Worm (Caenorhabditis elegans) whole organism, L1 larva: ENCODE measurements around the gene F46G10.4.

Experiments used
- C04F5.9 ChIP-seq: sonication (generic microtip); optimal IDR thresholded peaks from 2 replicates; lab custom pipeline; 2016; ENCODE audit warnings: missing genetic modification characterization, missing compliant biosample characterization
- Y116A8C.19 ChIP-seq: sonication (generic microtip); optimal IDR thresholded peaks from 2 replicates; lab custom pipeline; 2016; ENCODE audit warnings: missing compliant biosample characterization, missing genetic modification characterization, borderline replicate concordance
- aha-1 ChIP-seq: fragments of 150-350 bp; optimal IDR thresholded peaks from 2 replicates; lab custom pipeline; 2014; ENCODE audit warnings: missing biosample characterization, missing genetic modification characterization
- ama-1 ChIP-seq: fragments of 150-350 bp; optimal IDR thresholded peaks from 2 replicates; lab custom pipeline; 2014
- ceh-63 ChIP-seq: fragments of 200-800 bp; sonication (Bioruptor generic); optimal IDR thresholded peaks from 2 replicates; lab custom pipeline; 2018; ENCODE audit warnings: mild to moderate bottlenecking, missing genetic modification characterization, missing compliant biosample characterization
- ceh-8 ChIP-seq: fragments of 200-800 bp; sonication (Bioruptor generic); optimal IDR thresholded peaks from 2 replicates; lab custom pipeline; 2018; ENCODE audit warnings: mild to moderate bottlenecking, missing genetic modification characterization, moderate library complexity, missing compliant biosample characterization
- ceh-82 ChIP-seq, 3 experiments: fragments of 150-350 bp in 1 of 3; sonication (generic microtip) in 2 of 3; optimal IDR thresholded peaks; 2 replicates each; lab custom pipeline; 2014 to 2017; ENCODE audit warnings: missing biosample characterization in 3 of 3, missing genetic modification characterization in 3 of 3
- ceh-90 ChIP-seq: sonication (generic microtip); optimal IDR thresholded peaks from 2 replicates; lab custom pipeline; 2016; ENCODE audit warnings: missing genetic modification characterization, missing compliant biosample characterization
- ces-1 ChIP-seq: fragments of 150-350 bp; optimal IDR thresholded peaks from 2 replicates; lab custom pipeline; 2014; ENCODE audit warnings: missing biosample characterization, missing genetic modification reagents, missing genetic modification characterization
- dpl-1 ChIP-seq, 3 experiments: fragments of 150-350 bp in 2 of 3; sonication (generic microtip) in 1 of 3; optimal IDR thresholded peaks; 2 replicates each; lab custom pipeline; 2014 to 2017; ENCODE audit warnings: missing biosample characterization in 3 of 3, missing genetic modification characterization in 3 of 3, missing genetic modification reagents in 3 of 3
- dsc-1 ChIP-seq: sonication (generic microtip); optimal IDR thresholded peaks from 2 replicates; lab custom pipeline; 2016; ENCODE audit warnings: mild to moderate bottlenecking, missing genetic modification characterization, missing compliant biosample characterization
- efl-1 ChIP-seq, 4 experiments: fragments of 150-350 bp; optimal IDR thresholded peaks in 3 of 4; peaks in 1 of 4; 1 replicate in 1 of 4; 2 replicates in 3 of 4; lab custom pipeline; 2014; ENCODE audit warnings: missing biosample characterization in 2 of 4, missing genetic modification characterization in 2 of 4, missing genetic modification reagents in 2 of 4
- elt-2 ChIP-seq: sonication (generic microtip); optimal IDR thresholded peaks from 2 replicates; lab custom pipeline; 2016; ENCODE audit warnings: missing genetic modification characterization, mild to moderate bottlenecking, inconsistent platforms, missing compliant biosample characterization, missing genetic modification reagents
- elt-3 ChIP-seq, 6 experiments: fragments of 150-350 bp in 1 of 6; sonication (generic microtip); optimal IDR thresholded peaks; 2 replicates each; lab custom pipeline; 2017 to 2018; ENCODE audit warnings: missing biosample characterization in 6 of 6, missing genetic modification characterization in 6 of 6, inconsistent platforms in 1 of 6
- fkh-10 ChIP-seq: sonication (generic microtip); optimal IDR thresholded peaks from 2 replicates; lab custom pipeline; 2017; ENCODE audit warnings: missing biosample characterization, missing genetic modification reagents, missing genetic modification characterization
- fkh-4 ChIP-seq: sonication (generic microtip); optimal IDR thresholded peaks from 2 replicates; lab custom pipeline; 2016; ENCODE audit warnings: missing compliant biosample characterization, missing genetic modification characterization, borderline replicate concordance
- fkh-8 ChIP-seq: sonication (generic microtip); optimal IDR thresholded peaks from 2 replicates; lab custom pipeline; 2016; ENCODE audit warnings: mild to moderate bottlenecking, missing genetic modification characterization, missing compliant biosample characterization
- fos-1 ChIP-seq: fragments of 150-350 bp; optimal IDR thresholded peaks from 2 replicates; lab custom pipeline; 2014; ENCODE audit warnings: missing biosample characterization, missing genetic modification characterization
- grh-1 ChIP-seq: fragments of 200-800 bp; sonication (Bioruptor generic); IDR thresholded peaks from 2 replicates; pipeline ENCODE4 v1.3.6; 2022; ENCODE audit warnings: missing genetic modification reagents, missing genetic modification characterization, missing compliant biosample characterization
- hlh-17 ChIP-seq: fragments of 200-800 bp; sonication (Bioruptor generic); optimal IDR thresholded peaks from 2 replicates; lab custom pipeline; 2018; ENCODE audit warnings: missing genetic modification characterization, mild to moderate bottlenecking, missing compliant biosample characterization, moderate library complexity, borderline replicate concordance
- hlh-4 ChIP-seq: sonication (generic microtip); optimal IDR thresholded peaks from 2 replicates; lab custom pipeline; 2016; ENCODE audit warnings: mild to moderate bottlenecking, missing genetic modification characterization, missing compliant biosample characterization
- jun-1 ChIP-seq: fragments of 150-350 bp; optimal IDR thresholded peaks from 2 replicates; lab custom pipeline; 2014; ENCODE audit warnings: missing biosample characterization, missing genetic modification reagents, missing genetic modification characterization
- lin-13 ChIP-seq: fragments of 150-350 bp; optimal IDR thresholded peaks from 2 replicates; lab custom pipeline; 2014; ENCODE audit warnings: missing biosample characterization, missing genetic modification reagents, missing genetic modification characterization
- lin-14 ChIP-seq: fragments of 200-800 bp; sonication (Bioruptor generic); optimal IDR thresholded peaks from 2 replicates; lab custom pipeline; 2018; ENCODE audit warnings: mild to moderate bottlenecking, missing genetic modification characterization, moderate library complexity, missing compliant biosample characterization
- lin-15B ChIP-seq: fragments of 150-350 bp; sonication (generic microtip); optimal IDR thresholded peaks from 3 replicates; lab custom pipeline; 2014; ENCODE audit warnings: missing biosample characterization, missing genetic modification characterization
- lin-39 ChIP-seq: fragments of 150-350 bp; optimal IDR thresholded peaks from 2 replicates; lab custom pipeline; 2014; ENCODE audit warnings: missing biosample characterization, missing genetic modification reagents, missing genetic modification characterization
- lir-3 ChIP-seq: sonication (generic microtip); optimal IDR thresholded peaks from 2 replicates; lab custom pipeline; 2016; ENCODE audit warnings: mild to moderate bottlenecking, missing genetic modification characterization, moderate library complexity, missing compliant biosample characterization; ENCODE audit not compliant: poor library complexity
- lsy-2 ChIP-seq, 2 experiments: fragments of 150-350 bp; optimal IDR thresholded peaks; 2 replicates each; lab custom pipeline; 2014; ENCODE audit warnings: missing biosample characterization in 2 of 2, missing genetic modification characterization in 2 of 2
- mdl-1 ChIP-seq, 2 experiments: fragments of 150-350 bp; optimal IDR thresholded peaks; 2 replicates each; lab custom pipeline; 2014 to 2017; ENCODE audit warnings: missing biosample characterization in 2 of 2, missing genetic modification characterization in 2 of 2, inconsistent platforms in 1 of 2
- mep-1 ChIP-seq: fragments of 150-350 bp; optimal IDR thresholded peaks from 2 replicates; lab custom pipeline; 2014; ENCODE audit warnings: missing biosample characterization, missing genetic modification characterization
- nhr-11 ChIP-seq: fragments of 150-350 bp; optimal IDR thresholded peaks from 2 replicates; lab custom pipeline; 2014; ENCODE audit warnings: missing biosample characterization, missing genetic modification characterization
- nhr-12 ChIP-seq: sonication (generic microtip); optimal IDR thresholded peaks from 2 replicates; lab custom pipeline; 2017; ENCODE audit warnings: missing biosample characterization, missing genetic modification characterization
- nhr-19 ChIP-seq: fragments of 200-800 bp; sonication (Bioruptor generic); conservative IDR thresholded peaks from 2 replicates; pipeline ENCODE4 v1.3.6; 2022; ENCODE audit warnings: missing genetic modification characterization, missing compliant biosample characterization
- nhr-20 ChIP-seq: sonication (generic microtip); optimal IDR thresholded peaks from 2 replicates; lab custom pipeline; 2016; ENCODE audit warnings: mild to moderate bottlenecking, missing genetic modification characterization, missing compliant biosample characterization
- nhr-28 ChIP-seq: fragments of 150-350 bp; optimal IDR thresholded peaks from 2 replicates; lab custom pipeline; 2014; ENCODE audit warnings: missing biosample characterization, missing genetic modification characterization
- nhr-47 ChIP-seq: sonication (generic microtip); optimal IDR thresholded peaks from 2 replicates; lab custom pipeline; 2016; ENCODE audit warnings: mild to moderate bottlenecking, missing genetic modification characterization, moderate library complexity, missing compliant biosample characterization
- nhr-71 ChIP-seq: sonication (generic microtip); optimal IDR thresholded peaks from 2 replicates; lab custom pipeline; 2016; ENCODE audit warnings: mild to moderate bottlenecking, missing genetic modification characterization, moderate library complexity, missing compliant biosample characterization
- nhr-76 ChIP-seq: sonication (generic microtip); optimal IDR thresholded peaks from 2 replicates; lab custom pipeline; 2017; ENCODE audit warnings: missing biosample characterization, missing genetic modification characterization
- nhr-77 ChIP-seq: fragments of 150-350 bp; optimal IDR thresholded peaks from 2 replicates; lab custom pipeline; 2014; ENCODE audit warnings: missing biosample characterization, missing genetic modification characterization
- nhr-84 ChIP-seq: sonication (generic microtip); optimal IDR thresholded peaks from 2 replicates; lab custom pipeline; 2017; ENCODE audit warnings: missing biosample characterization, missing genetic modification characterization
- nhr-90 ChIP-seq: sonication (generic microtip); optimal IDR thresholded peaks from 2 replicates; lab custom pipeline; 2016; ENCODE audit warnings: mild to moderate bottlenecking, missing genetic modification characterization, missing compliant biosample characterization; ENCODE audit not compliant: poor library complexity
- rnt-1 ChIP-seq: sonication (generic microtip); optimal IDR thresholded peaks from 2 replicates; lab custom pipeline; 2016; ENCODE audit warnings: mild to moderate bottlenecking, missing genetic modification characterization, moderate library complexity, missing compliant biosample characterization
- snpc-4 ChIP-seq: fragments of 150-350 bp; optimal IDR thresholded peaks from 2 replicates; lab custom pipeline; 2014; ENCODE audit warnings: missing biosample characterization, missing genetic modification characterization
- sox-4 ChIP-seq: sonication (generic microtip); optimal IDR thresholded peaks from 2 replicates; lab custom pipeline; 2016; ENCODE audit warnings: missing genetic modification characterization, missing compliant biosample characterization
- sptf-1 ChIP-seq: fragments of 150-350 bp; optimal IDR thresholded peaks from 2 replicates; lab custom pipeline; 2014; ENCODE audit warnings: missing biosample characterization, missing genetic modification characterization
- sup-37 ChIP-seq: fragments of 200-800 bp; sonication (Bioruptor generic); optimal IDR thresholded peaks from 2 replicates; lab custom pipeline; 2018; ENCODE audit warnings: mild to moderate bottlenecking, missing genetic modification characterization, missing compliant biosample characterization
- tbx-2 ChIP-seq: sonication (generic microtip); optimal IDR thresholded peaks from 2 replicates; lab custom pipeline; 2016; ENCODE audit warnings: missing genetic modification characterization, missing compliant biosample characterization
- unc-130 ChIP-seq: fragments of 150-350 bp; optimal IDR thresholded peaks from 2 replicates; lab custom pipeline; 2017; ENCODE audit warnings: missing biosample characterization, missing genetic modification characterization, inconsistent platforms
- unc-86 ChIP-seq: sonication (generic microtip); optimal IDR thresholded peaks from 2 replicates; lab custom pipeline; 2016; ENCODE audit warnings: missing genetic modification characterization, missing compliant biosample characterization
- zip-4 ChIP-seq: fragments of 200-800 bp; sonication (Bioruptor generic); optimal IDR thresholded peaks from 2 replicates; lab custom pipeline; 2018; ENCODE audit warnings: mild to moderate bottlenecking, missing genetic modification characterization, moderate library complexity, missing compliant biosample characterization
- ztf-11 ChIP-seq, 2 experiments: sonication (generic microtip); optimal IDR thresholded peaks; 2 replicates each; lab custom pipeline; 2016 to 2017; ENCODE audit warnings: missing genetic modification characterization in 2 of 2, missing biosample characterization in 1 of 2, missing compliant biosample characterization in 1 of 2
- ztf-4 ChIP-seq: fragments of 150-350 bp; optimal IDR thresholded peaks from 2 replicates; lab custom pipeline; 2014; ENCODE audit warnings: missing biosample characterization, missing genetic modification characterization

Gene F46G10.4

DNA sequence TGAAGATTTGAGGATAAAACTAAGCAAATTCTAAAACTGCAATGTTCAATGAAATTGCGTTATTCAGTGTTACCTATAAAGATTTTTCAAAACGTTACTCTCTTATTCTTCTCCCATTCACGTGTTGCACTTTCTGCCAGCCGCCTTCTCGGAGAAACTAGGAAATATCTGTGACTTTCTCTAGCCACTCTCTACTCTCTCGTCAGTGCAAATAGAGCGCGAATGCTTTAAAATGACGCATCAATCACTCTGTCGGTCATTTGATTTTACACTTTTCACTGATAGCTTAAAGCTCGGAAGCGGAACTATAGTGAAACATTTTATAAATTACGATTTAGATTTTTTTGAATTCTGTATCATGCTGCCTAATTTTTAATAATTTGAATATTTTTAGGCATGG lies 5.0 kb upstream of the F46G10.4 start:
- TF ChIP-seq dpl-1 (GFP tag; optimal IDR thresholded peaks at IDR 0.05; lab: Kevin White, UChicago) (peak; percentile 50 to 64 (median 59)), lin-39 (tag; lab: Kevin White, UChicago) (peak; percentile 96), rnt-1 (peak; percentile 89), nhr-11 (tag; lab: Kevin White, UChicago) (no peak), sox-4 (no peak), ceh-8 (no peak), fkh-4 (no peak), mdl-1 (tag; optimal IDR thresholded peaks at IDR 0.05; lab: Kevin White, UChicago) (peak in 1 of 2 experiments; percentile 94), hlh-17 (GFP tag; lab: Kevin White, UChicago) (no peak), nhr-84 (tag; lab: Kevin White, UChicago) (no peak), lin-13 (GFP tag; lab: Kevin White, UChicago) (peak; percentile 78), snpc-4 (tag; lab: Kevin White, UChicago) (peak; percentile 53), elt-2 (tag; lab: Kevin White, UChicago) (peak; percentile 61), sptf-1 (tag; lab: Kevin White, UChicago) (no peak), fkh-10 (GFP tag; lab: Kevin White, UChicago) (no peak), hlh-4 (tag; lab: Kevin White, UChicago) (no peak), aha-1 (no peak), lsy-2 (tag; optimal IDR thresholded peaks at IDR 0.05; lab: Kevin White, UChicago) (peak; percentile 73 to 89), nhr-28 (tag; lab: Kevin White, UChicago) (no peak), sup-37 (no peak), zip-4 (no peak), ama-1 (no peak), ceh-63 (GFP tag; lab: Kevin White, UChicago) (no peak), efl-1 (optimal IDR thresholded peaks at IDR 0.05; lab: Kevin White, UChicago) (peak; percentile 58 to 67), efl-1 (GFP tag; optimal IDR thresholded peaks at IDR 0.05 in 1 of 2; lab: Kevin White, UChicago) (peak; percentile 49 to 73), dsc-1 (tag; lab: Kevin White, UChicago) (peak; percentile 36), ceh-82 (tag; optimal IDR thresholded peaks at IDR 0.05; lab: Kevin White, UChicago) (peak; percentile 32 to 78 (median 52)), lin-14 (peak; percentile 96), nhr-19 (GFP tag; lab: Robert Waterston, UW) (peak; percentile 89), ces-1 (no peak), nhr-20 (tag; lab: Kevin White, UChicago) (peak; percentile 93), fkh-8 (tag; lab: Kevin White, UChicago) (peak; percentile 82), ceh-90 (tag; lab: Kevin White, UChicago) (no peak), unc-86 (tag; lab: Kevin White, UChicago) (no peak), elt-3 (tag; optimal IDR thresholded peaks at IDR 0.05; lab: Kevin White, UChicago) (peak in 5 of 6 experiments; percentile 13 to 84 (median 76)), nhr-90 (tag; lab: Kevin White, UChicago) (peak; percentile 51), nhr-12 (tag; lab: Kevin White, UChicago) (no peak), nhr-76 (tag; lab: Kevin White, UChicago) (no peak), nhr-47 (tag; lab: Kevin White, UChicago) (peak; percentile 75), C04F5.9 (tag; lab: Kevin White, UChicago) (no peak), mep-1 (peak; percentile 92), lir-3 (tag; lab: Kevin White, UChicago) (peak; percentile 42), Y116A8C.19 (tag; lab: Kevin White, UChicago) (no peak), lin-15B (tag; lab: Kevin White, UChicago) (peak; percentile 57), ztf-4 (tag; lab: Kevin White, UChicago) (peak; percentile 79), ztf-11 (tag; optimal IDR thresholded peaks at IDR 0.05; lab: Kevin White, UChicago) (no peak), unc-130 (tag; lab: Kevin White, UChicago) (peak; percentile 92), fos-1 (tag; lab: Kevin White, UChicago) (peak; percentile 94), jun-1 (peak; percentile 74), tbx-2 (tag; lab: Kevin White, UChicago) (peak; percentile 83), nhr-77 (tag; lab: Kevin White, UChicago) (peak; percentile 65), nhr-71 (tag; lab: Kevin White, UChicago) (peak; percentile 96), grh-1 (GFP tag; lab: Robert Waterston, UW) (no peak)
